Worm (Caenorhabditis elegans) whole organism, L3 larva: ENCODE measurements around the gene mrpl-12.

Experiments
- ama-1 ChIP-seq: fragments of 150-350 bp; optimal IDR thresholded peaks from 2 replicates; lab custom pipeline; 2018
- ceh-16 ChIP-seq: sonication (generic microtip); optimal IDR thresholded peaks from 2 replicates; lab custom pipeline; 2017; ENCODE audit warnings: missing biosample characterization, missing genetic modification characterization
- ceh-28 ChIP-seq: fragments of 150-350 bp; optimal IDR thresholded peaks from 2 replicates; lab custom pipeline; 2014; ENCODE audit warnings: missing biosample characterization, missing genetic modification reagents, missing genetic modification characterization
- ceh-82 ChIP-seq: fragments of 150-350 bp; optimal IDR thresholded peaks from 2 replicates; lab custom pipeline; 2014; ENCODE audit warnings: missing biosample characterization, missing genetic modification characterization
- ceh-9 ChIP-seq: sonication (generic microtip); optimal IDR thresholded peaks from 2 replicates; lab custom pipeline; 2018; ENCODE audit warnings: missing biosample characterization, missing genetic modification characterization
- daf-12 ChIP-seq: fragments of 150-350 bp; optimal IDR thresholded peaks from 2 replicates; lab custom pipeline; 2014; ENCODE audit warnings: missing biosample characterization, missing genetic modification reagents, missing genetic modification characterization
- elt-1 ChIP-seq: fragments of 150-350 bp; optimal IDR thresholded peaks from 2 replicates; lab custom pipeline; 2014; ENCODE audit warnings: missing biosample characterization, missing genetic modification characterization
- elt-2 ChIP-seq: sonication (generic microtip); optimal IDR thresholded peaks from 2 replicates; lab custom pipeline; 2016; ENCODE audit warnings: missing genetic modification reagents, mild to moderate bottlenecking, missing genetic modification characterization, missing compliant biosample characterization
- elt-3 ChIP-seq, 3 experiments: fragments of 150-350 bp in 1 of 3; sonication (generic microtip) in 2 of 3; optimal IDR thresholded peaks; 2 replicates in 2 of 3; 4 replicates in 1 of 3; lab custom pipeline; 2014 to 2017; ENCODE audit warnings: missing biosample characterization in 3 of 3, missing genetic modification characterization in 3 of 3
- fkh-10 ChIP-seq: sonication (generic microtip); optimal IDR thresholded peaks from 2 replicates; lab custom pipeline; 2017; ENCODE audit warnings: missing biosample characterization, missing genetic modification reagents, missing genetic modification characterization
- fkh-2 ChIP-seq: fragments of 150-350 bp; optimal IDR thresholded peaks from 2 replicates; lab custom pipeline; 2014; ENCODE audit warnings: missing biosample characterization, missing genetic modification reagents, missing genetic modification characterization
- fos-1 ChIP-seq: fragments of 150-350 bp; optimal IDR thresholded peaks from 2 replicates; lab custom pipeline; 2014; ENCODE audit warnings: missing biosample characterization, missing genetic modification characterization
- hmg-11 ChIP-seq: sonication (generic microtip); optimal IDR thresholded peaks from 2 replicates; lab custom pipeline; 2016; ENCODE audit warnings: missing genetic modification characterization, missing compliant biosample characterization
- jun-1 ChIP-seq: fragments of 150-350 bp; optimal IDR thresholded peaks from 2 replicates; lab custom pipeline; 2014; ENCODE audit warnings: missing biosample characterization, missing genetic modification reagents, missing genetic modification characterization
- lin-39 ChIP-seq: fragments of 150-350 bp; optimal IDR thresholded peaks from 2 replicates; lab custom pipeline; 2018; ENCODE audit warnings: missing biosample characterization, missing genetic modification reagents, missing genetic modification characterization
- lsy-12 ChIP-seq: sonication (generic microtip); optimal IDR thresholded peaks from 2 replicates; lab custom pipeline; 2016; ENCODE audit warnings: mild to moderate bottlenecking, missing genetic modification characterization, missing compliant biosample characterization
- mdl-1 ChIP-seq: fragments of 150-350 bp; optimal IDR thresholded peaks from 2 replicates; lab custom pipeline; 2014; ENCODE audit warnings: missing biosample characterization, missing genetic modification characterization
- mml-1 ChIP-seq: fragments of 150-350 bp; sonication (generic microtip); optimal IDR thresholded peaks from 3 replicates; lab custom pipeline; 2014; ENCODE audit warnings: missing biosample characterization, missing genetic modification characterization
- nfya-1 ChIP-seq: sonication (generic microtip); optimal IDR thresholded peaks from 2 replicates; lab custom pipeline; 2017; ENCODE audit warnings: missing genetic modification characterization, mild to moderate bottlenecking, missing compliant biosample characterization, antibody characterized with exemption, moderate library complexity; ENCODE audit not compliant: insufficient read depth
- nhr-11 ChIP-seq: fragments of 150-350 bp; optimal IDR thresholded peaks from 2 replicates; lab custom pipeline; 2014; ENCODE audit warnings: missing biosample characterization, missing genetic modification characterization
- nhr-12 ChIP-seq: fragments of 150-350 bp; optimal IDR thresholded peaks from 2 replicates; lab custom pipeline; 2014; ENCODE audit warnings: missing biosample characterization, missing genetic modification characterization
- nhr-23 ChIP-seq: fragments of 150-350 bp; optimal IDR thresholded peaks from 2 replicates; lab custom pipeline; 2014; ENCODE audit warnings: missing biosample characterization, missing genetic modification reagents, missing genetic modification characterization
- nhr-237 ChIP-seq: fragments of 150-350 bp; optimal IDR thresholded peaks from 2 replicates; lab custom pipeline; 2014; ENCODE audit warnings: missing biosample characterization, missing genetic modification characterization
- nhr-25 ChIP-seq: sonication (generic microtip); optimal IDR thresholded peaks from 2 replicates; lab custom pipeline; 2017; ENCODE audit warnings: missing biosample characterization, missing genetic modification characterization
- nhr-28 ChIP-seq: fragments of 150-350 bp; optimal IDR thresholded peaks from 2 replicates; lab custom pipeline; 2014; ENCODE audit warnings: missing biosample characterization, missing genetic modification characterization
- nhr-67 ChIP-seq: fragments of 150-350 bp; optimal IDR thresholded peaks from 2 replicates; lab custom pipeline; 2014; ENCODE audit warnings: missing biosample characterization, missing genetic modification characterization
- nhr-76 ChIP-seq: fragments of 150-350 bp; sonication (generic microtip); optimal IDR thresholded peaks from 5 replicates; lab custom pipeline; 2014; ENCODE audit warnings: missing biosample characterization, missing genetic modification characterization
- nhr-77 ChIP-seq: fragments of 150-350 bp; optimal IDR thresholded peaks from 2 replicates; lab custom pipeline; 2014; ENCODE audit warnings: missing biosample characterization, missing genetic modification characterization
- pha-4 ChIP-seq: fragments of 150-350 bp; optimal IDR thresholded peaks from 2 replicates; lab custom pipeline; 2014; ENCODE audit warnings: missing biosample characterization, missing genetic modification reagents, missing genetic modification characterization
- pqm-1 ChIP-seq: fragments of 150-350 bp; optimal IDR thresholded peaks from 2 replicates; lab custom pipeline; 2017; ENCODE audit warnings: missing biosample characterization, missing genetic modification characterization, inconsistent platforms
- sea-2 ChIP-seq: fragments of 150-350 bp; sonication (generic microtip); optimal IDR thresholded peaks from 4 replicates; lab custom pipeline; 2014; ENCODE audit warnings: missing biosample characterization, missing genetic modification reagents, missing genetic modification characterization
- skn-1 ChIP-seq: fragments of 150-350 bp; optimal IDR thresholded peaks from 2 replicates; lab custom pipeline; 2014; ENCODE audit warnings: missing biosample characterization, missing genetic modification characterization
- snpc-4 ChIP-seq: fragments of 150-350 bp; optimal IDR thresholded peaks from 2 replicates; lab custom pipeline; 2014; ENCODE audit warnings: missing biosample characterization, missing genetic modification characterization
- unc-39 ChIP-seq: sonication (generic microtip); optimal IDR thresholded peaks from 4 replicates; lab custom pipeline; 2017; ENCODE audit warnings: missing biosample characterization, missing genetic modification characterization
- zag-1 ChIP-seq: fragments of 150-350 bp; optimal IDR thresholded peaks from 2 replicates; lab custom pipeline; 2014; ENCODE audit warnings: missing biosample characterization, missing genetic modification characterization

Gene mrpl-12

DNA sequence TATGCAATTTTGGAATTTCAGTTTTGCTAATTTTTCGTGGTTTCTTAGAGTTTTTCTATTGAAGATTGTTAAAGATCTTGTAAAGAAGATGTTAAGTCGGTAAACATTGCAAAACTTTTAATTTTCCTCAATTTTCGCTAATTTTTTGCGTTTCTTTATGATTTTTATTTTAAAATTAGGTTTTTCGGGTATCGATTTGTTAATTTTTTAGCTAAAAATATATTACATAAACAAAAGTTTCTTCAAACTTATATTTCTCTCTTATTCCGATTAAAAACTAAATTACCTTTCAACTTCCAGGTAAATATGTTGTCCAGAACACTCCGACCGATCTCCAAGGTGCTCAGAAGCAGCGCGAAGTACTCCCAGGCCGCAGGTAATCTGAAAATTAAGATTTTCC, at the start of gene mrpl-12:
mrpl-12 (plus strand) TSS at position 301 of the 400 bp plus-strand sequence.
- no peak for TF ChIP-seq nhr-67 (tag; lab: Kevin White, UChicago)
- no peak for TF ChIP-seq elt-1
- no peak for TF ChIP-seq fos-1 (tag; lab: Kevin White, UChicago)
- no peak for TF ChIP-seq sea-2 (GFP tag; lab: Kevin White, UChicago)
- TF ChIP-seq nhr-28 (tag; lab: Kevin White, UChicago) = no peak
- TF ChIP-seq lsy-12 (tag; lab: Kevin White, UChicago) = no peak
- TF ChIP-seq pqm-1 = no peak
- no peak for TF ChIP-seq ceh-16 (tag; lab: Kevin White, UChicago)
- no peak for TF ChIP-seq elt-2 (tag; lab: Kevin White, UChicago)
- no peak for TF ChIP-seq jun-1 (tag; lab: Kevin White, UChicago)
- TF ChIP-seq daf-12 (tag; lab: Kevin White, UChicago) = no peak
- no peak for TF ChIP-seq nhr-23 (tag; lab: Kevin White, UChicago)
- no peak for TF ChIP-seq ceh-28 (tag; lab: Kevin White, UChicago)
- TF ChIP-seq nhr-76 (tag; lab: Kevin White, UChicago) = no peak
- TF ChIP-seq mdl-1 = no peak
- no peak for TF ChIP-seq nhr-12 (tag; lab: Kevin White, UChicago)
- TF ChIP-seq nhr-11 (tag; lab: Kevin White, UChicago) = no peak

ce11 chrIII:10658394-10658793, 49.2 kb upstream of the mrpl-12 start:
- TF ChIP-seq elt-2 (tag; lab: Kevin White, UChicago) = no peak
- TF ChIP-seq nfya-1 (tag; lab: Kevin White, UChicago) = peak; percentile 99
- no peak for TF ChIP-seq daf-12 (tag; lab: Kevin White, UChicago)

ce11 chrIII:10661292-10661691, 46.3 kb upstream of the mrpl-12 start:
- TF ChIP-seq fkh-10 (GFP tag; lab: Kevin White, UChicago) (no peak), nhr-77 (tag; lab: Kevin White, UChicago) (no peak), fkh-2 (tag; lab: Kevin White, UChicago) (no peak), elt-2 (tag; lab: Kevin White, UChicago) (no peak), elt-3 (tag; optimal IDR thresholded peaks at IDR 0.05; lab: Kevin White, UChicago) (no peak), unc-39 (tag; lab: Kevin White, UChicago) (no peak), nhr-76 (tag; lab: Kevin White, UChicago) (no peak), sea-2 (GFP tag; lab: Kevin White, UChicago) (no peak), lin-39 (peak; percentile 37), nhr-11 (tag; lab: Kevin White, UChicago) (no peak), pqm-1 (no peak), fos-1 (tag; lab: Kevin White, UChicago) (no peak), ceh-82 (no peak), nhr-25 (peak; percentile 57), nhr-23 (tag; lab: Kevin White, UChicago) (peak; percentile 8)

DNA sequence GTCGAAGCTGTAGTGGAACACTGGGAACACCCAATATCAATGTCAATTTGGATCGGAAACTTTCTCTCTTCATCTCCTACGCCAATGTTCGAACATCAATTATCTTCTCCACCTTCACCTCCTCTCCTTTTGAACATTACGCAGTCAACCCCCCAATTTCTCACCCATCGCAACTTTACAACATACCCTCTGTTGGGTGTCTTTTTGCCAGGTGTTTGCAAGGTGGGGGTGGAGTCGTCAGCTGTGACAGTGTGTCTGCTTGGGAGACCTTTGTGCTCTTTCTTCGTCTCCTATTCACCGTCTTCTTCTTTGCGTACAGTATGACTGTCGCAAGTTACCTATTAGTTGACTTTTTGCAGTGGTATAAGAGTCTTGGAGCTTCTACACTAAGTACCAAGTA, 40.9 kb upstream of the mrpl-12 start:
- TF ChIP-seq hmg-11 (tag; lab: Kevin White, UChicago) (no peak), mdl-1 (no peak), zag-1 (tag; lab: Kevin White, UChicago) (no peak)

DNA sequence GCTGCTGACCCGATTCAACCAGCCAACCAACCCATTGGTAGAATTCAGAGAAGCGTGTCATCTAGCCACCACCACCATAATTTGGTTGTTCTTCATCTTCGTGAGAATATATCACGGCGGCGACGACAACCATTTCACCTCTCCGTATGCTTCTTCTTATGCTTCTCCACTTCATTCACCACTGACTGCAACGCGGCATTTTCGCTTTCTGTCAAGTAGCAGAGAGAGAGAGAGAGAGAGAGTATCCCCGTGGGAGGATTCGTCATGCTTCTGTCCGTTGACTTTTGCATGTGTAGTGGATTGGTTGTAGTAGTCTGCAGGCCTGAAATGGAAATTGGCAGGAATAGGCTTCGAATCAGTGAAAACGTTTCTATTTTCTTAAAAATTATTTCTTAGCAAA, 35.7 kb upstream of the mrpl-12 start:
- TF ChIP-seq ama-1 (lab: Kevin White, UChicago) (no peak), pha-4 (no peak), daf-12 (tag; lab: Kevin White, UChicago) (no peak), jun-1 (tag; lab: Kevin White, UChicago) (no peak), nhr-12 (tag; lab: Kevin White, UChicago) (no peak), mml-1 (tag; lab: Kevin White, UChicago) (no peak), snpc-4 (no peak), nhr-77 (tag; lab: Kevin White, UChicago) (no peak), pqm-1 (no peak), fkh-2 (tag; lab: Kevin White, UChicago) (no peak), lsy-12 (tag; lab: Kevin White, UChicago) (no peak), nfya-1 (tag; lab: Kevin White, UChicago) (no peak), ceh-9 (no peak), mdl-1 (no peak), lin-39 (no peak), skn-1 (tag; lab: Kevin White, UChicago) (no peak), nhr-67 (tag; lab: Kevin White, UChicago) (no peak), nhr-237 (tag; lab: Kevin White, UChicago) (no peak)
